Worm (Caenorhabditis elegans) whole organism, midembryonic: ENCODE data around the gene frm-10.

ENCODE experiments used
- T22C8.4 ChIP-seq: fragments of 200-800 bp; sonication (Bioruptor generic); IDR thresholded peaks from 2 replicates; pipeline ENCODE4 v1.3.6; 2022; ENCODE audit warnings: missing genetic modification characterization, missing compliant biosample characterization
- cog-1 ChIP-seq: sonication (generic microtip); optimal IDR thresholded peaks from 2 replicates; lab custom pipeline; 2016; ENCODE audit warnings: missing genetic modification characterization, missing compliant biosample characterization
- flt-1 ChIP-seq: fragments of 200-800 bp; sonication (Bioruptor generic); IDR thresholded peaks from 2 replicates; pipeline ENCODE4 v1.3.6; 2022; ENCODE audit warnings: missing genetic modification characterization, missing compliant biosample characterization
- klf-2 ChIP-seq: fragments of 200-800 bp; sonication (Bioruptor generic); conservative IDR thresholded peaks from 2 replicates; pipeline ENCODE4 v1.3.6; 2022; ENCODE audit warnings: missing genetic modification reagents, missing genetic modification characterization, missing compliant biosample characterization
- med-1 ChIP-seq: sonication (generic microtip); optimal IDR thresholded peaks from 2 replicates; lab custom pipeline; 2017; ENCODE audit warnings: missing genetic modification characterization, mild to moderate bottlenecking, missing compliant biosample characterization, antibody characterized with exemption, missing genetic modification reagents; ENCODE audit not compliant: insufficient read depth
- ref-1 ChIP-seq: fragments of 200-800 bp; sonication (Bioruptor generic); conservative IDR thresholded peaks from 2 replicates; pipeline ENCODE4 v1.3.6; 2022; ENCODE audit warnings: missing genetic modification reagents, missing genetic modification characterization, missing compliant biosample characterization
- tab-1 ChIP-seq: fragments of 200-800 bp; sonication (Bioruptor generic); IDR thresholded peaks from 2 replicates; pipeline ENCODE4 v1.3.6; 2022; ENCODE audit warnings: missing genetic modification characterization, missing compliant biosample characterization
- ztf-23 ChIP-seq: fragments of 200-800 bp; sonication (Bioruptor generic); IDR thresholded peaks from 2 replicates; pipeline ENCODE4 v1.3.6; 2022; ENCODE audit warnings: missing genetic modification reagents, missing genetic modification characterization, missing compliant biosample characterization
- ztf-29 ChIP-seq: fragments of 200-800 bp; sonication (Bioruptor generic); IDR thresholded peaks from 2 replicates; pipeline ENCODE4 v1.3.6; 2022; ENCODE audit warnings: missing genetic modification reagents, missing genetic modification characterization, missing compliant biosample characterization

DNA sequence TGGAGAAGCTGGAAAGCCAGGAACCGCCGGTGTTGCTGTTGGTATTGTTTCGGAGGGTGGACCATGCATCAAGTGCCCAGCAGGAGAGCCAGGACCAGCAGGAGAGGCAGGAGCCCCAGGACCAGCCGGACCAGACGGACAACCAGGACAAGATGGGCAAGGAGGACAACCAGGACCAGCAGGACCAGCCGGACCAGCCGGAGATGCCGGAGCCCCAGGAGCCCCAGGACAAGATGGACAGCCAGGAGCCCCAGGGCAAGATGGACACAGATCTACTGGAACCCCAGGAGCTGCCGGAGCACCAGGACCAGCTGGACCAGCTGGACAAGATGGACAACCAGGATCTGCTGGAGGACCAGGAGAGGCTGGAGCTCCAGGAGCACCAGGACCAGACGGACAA lies 20.2 kb upstream of the frm-10 start:
- TF ChIP-seq flt-1 (GFP tag; lab: Robert Waterston, UW) (no peak), tab-1 (GFP tag; lab: Robert Waterston, UW) (no peak), ztf-23 (GFP tag; lab: Robert Waterston, UW) (no peak), ztf-29 (GFP tag; lab: Robert Waterston, UW) (no peak), ref-1 (GFP tag; lab: Robert Waterston, UW) (no peak), T22C8.4 (GFP tag; lab: Robert Waterston, UW) (no peak), med-1 (GFP tag; lab: Kevin White, UChicago) (no peak), klf-2 (GFP tag; lab: Robert Waterston, UW) (no peak), cog-1 (tag; lab: Kevin White, UChicago) (no peak)
